Fruit fly (Drosophila melanogaster) Kc167 (cell line): ENCODE data around the gene CG13408.

Experiments used
- Sin3A ChIP-seq: fragments of >200 bp; optimal IDR thresholded peaks from 2 replicates; lab custom pipeline; 2018; ENCODE audit warnings: missing external identifiers
- h ChIP-seq: fragments of >200 bp; optimal IDR thresholded peaks from 3 replicates; lab custom pipeline; 2018; ENCODE audit warnings: missing external identifiers

DNA sequence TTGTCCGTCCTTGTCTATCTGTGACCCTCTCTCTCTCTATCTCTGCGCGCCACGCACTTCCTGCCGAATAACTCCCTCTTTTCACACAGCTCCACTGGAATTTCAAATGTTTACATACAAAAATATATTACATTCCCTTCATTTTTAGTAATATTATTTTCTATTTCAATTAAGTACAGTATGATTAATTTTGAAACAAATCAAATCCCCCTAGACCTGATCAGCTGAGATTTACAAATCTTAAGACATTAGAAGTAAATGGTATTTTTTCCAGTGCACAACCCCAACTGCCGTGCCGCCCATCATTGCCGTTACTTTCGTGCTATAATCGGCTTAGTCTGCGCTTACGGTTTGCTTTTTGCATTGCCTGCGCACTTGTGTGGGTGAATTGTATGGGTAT lies 28.1 kb downstream of the CG13408 start:
- TF ChIP-seq Sin3A (no peak), h (no peak)
